Fruit fly (Drosophila melanogaster): ENCODE results near the gene GstD9.

GstD9 gene

DNA sequence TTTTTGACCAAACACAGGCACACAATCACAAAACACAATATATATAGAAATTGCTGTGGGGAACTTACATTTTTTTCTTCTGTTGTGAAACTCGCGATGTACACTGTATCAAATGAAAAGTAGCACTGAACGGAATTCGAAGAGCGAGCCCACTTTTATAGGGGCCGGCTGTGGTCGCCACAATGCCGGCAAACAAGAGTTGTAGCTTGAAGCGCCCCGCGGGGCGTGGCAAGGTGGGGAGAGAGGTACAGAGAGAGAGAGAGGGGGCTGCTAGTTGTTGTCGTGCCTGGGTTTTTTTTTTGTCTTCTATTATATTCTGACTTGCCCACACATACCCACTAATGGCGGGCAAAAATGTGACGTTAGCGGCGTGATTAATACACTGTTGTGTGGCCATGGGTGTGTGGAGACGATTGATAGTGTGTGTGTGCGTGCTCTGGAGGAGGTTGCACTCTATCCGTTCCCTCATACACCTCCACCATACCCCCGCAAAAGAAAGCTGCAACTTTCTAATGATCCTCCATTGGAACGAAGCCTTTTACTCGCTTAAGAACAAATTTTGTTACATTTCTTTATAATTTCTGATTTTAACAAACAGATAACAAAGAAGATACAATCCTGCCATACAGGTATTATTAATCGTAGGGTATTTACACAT, 1.9 kb upstream of the GstD9 start, which contains the start of gene GstD1 (continued):
- TF ChIP-seq CG10321 (GFP tag; IDR thresholded peaks at IDR 0.05), result 0 out of 2 replicates have a peak, but pooled peaks have one; percentile 20
- TF ChIP-seq CG18619 (GFP tag; optimal IDR thresholded peaks at IDR 0.05), result peak; percentile 44
- peak; percentile 65 for TF ChIP-seq gem (tag; optimal IDR thresholded peaks at IDR 0.05)
- TF ChIP-seq Tbp (GFP tag; optimal IDR thresholded peaks at IDR 0.05), result no peak
- no peak for TF ChIP-seq CG17385 (GFP tag; optimal IDR thresholded peaks at IDR 0.05)
- TF ChIP-seq corto (GFP tag; optimal IDR thresholded peaks at IDR 0.05), result no peak
- no peak for TF ChIP-seq Optix (GFP tag; IDR thresholded peaks at IDR 0.05)
- no peak for TF ChIP-seq CG7745 (tag; optimal IDR thresholded peaks at IDR 0.05)
- peak; percentile 54; the same call in 1 of the 4 replicates for TF ChIP-seq Dll (GFP tag; IDR thresholded peaks at IDR 0.05; ENCODE audit: partially characterized antibody)
- no peak for TF ChIP-seq CG15601 (tag; optimal IDR thresholded peaks at IDR 0.05)
- peak; percentile 8 for TF ChIP-seq ATbp (GFP tag; optimal IDR thresholded peaks at IDR 0.05)
- no peak for TF ChIP-seq gsb (GFP tag; IDR thresholded peaks at IDR 0.05)
- no peak for TF ChIP-seq jigr1 (GFP tag; IDR thresholded peaks at IDR 0.05)
- TF ChIP-seq CG4360 (GFP tag; IDR thresholded peaks at IDR 0.05), result no peak
- no peak for TF ChIP-seq Mad (GFP tag; optimal IDR thresholded peaks at IDR 0.05)
- TF ChIP-seq ap (GFP tag; IDR thresholded peaks at IDR 0.05), result no peak
- no peak for TF ChIP-seq CG17568 (GFP tag; optimal IDR thresholded peaks at IDR 0.05)
- peak; percentile 95 for TF ChIP-seq CG3163 (GFP tag; optimal IDR thresholded peaks at IDR 0.05)
- peak; percentile 47 for TF ChIP-seq HHEX (GFP tag; optimal IDR thresholded peaks at IDR 0.05)
- peak; percentile 92 for TF ChIP-seq CG6175 (GFP tag; IDR thresholded peaks at IDR 0.05)
- TF ChIP-seq Atf-2 (GFP tag; optimal IDR thresholded peaks at IDR 0.05), result no peak
- TF ChIP-seq ttk (GFP tag; IDR thresholded peaks at IDR 0.05), result 0 out of 2 replicates have a peak, but pooled peaks have one; percentile 23
- no peak for TF ChIP-seq sisA (GFP tag; IDR thresholded peaks at IDR 0.05)
- TF ChIP-seq CG33213 (GFP tag; optimal IDR thresholded peaks at IDR 0.05), result no peak
- peak; percentile 6 for TF ChIP-seq CG1603 (tag; optimal IDR thresholded peaks at IDR 0.05)
- TF ChIP-seq CkIIα-i1 (GFP tag; IDR thresholded peaks at IDR 0.05), result no peak
- TF ChIP-seq mirr (GFP tag; optimal IDR thresholded peaks at IDR 0.05), result peak; percentile 43
- TF ChIP-seq Atf6 (GFP tag; IDR thresholded peaks at IDR 0.05), result peak; percentile 43; the same call in 1 of the 2 replicates
- TF ChIP-seq Bteb2 (GFP tag; optimal IDR thresholded peaks at IDR 0.05), result no peak
- no peak for TF ChIP-seq odd (GFP tag; optimal IDR thresholded peaks at IDR 0.05)
- TF ChIP-seq CG6254 (GFP tag; optimal IDR thresholded peaks at IDR 0.05), result no peak
- TF ChIP-seq org-1 (GFP tag; optimal IDR thresholded peaks at IDR 0.05), result peak; percentile 25
- no peak for TF ChIP-seq wek (GFP tag; optimal IDR thresholded peaks at IDR 0.05)
- TF ChIP-seq ken (GFP tag; IDR thresholded peaks at IDR 0.05), result no peak
- TF ChIP-seq ash1 (GFP tag; optimal IDR thresholded peaks at IDR 0.05), result no peak
- TF ChIP-seq lmd (GFP tag; IDR thresholded peaks at IDR 0.05), result peak; percentile 47
- TF ChIP-seq CG3726 (GFP tag; IDR thresholded peaks at IDR 0.05), result no peak
- no peak for TF ChIP-seq CG6854 (GFP tag; optimal IDR thresholded peaks at IDR 0.05)
- TF ChIP-seq btn (GFP tag; optimal IDR thresholded peaks at IDR 0.05), result no peak
- peak; percentile 58 for TF ChIP-seq Dip3 (GFP tag; optimal IDR thresholded peaks at IDR 0.05)
- TF ChIP-seq zen2 (GFP tag; IDR thresholded peaks at IDR 0.05; ENCODE audit: partially characterized antibody), result peak; percentile 38; the same call in 1 of the 3 replicates
- no peak for TF ChIP-seq gce (GFP tag; IDR thresholded peaks at IDR 0.05)
- peak; percentile 21 for TF ChIP-seq CG18262 (tag; optimal IDR thresholded peaks at IDR 0.05)
- no peak for TF ChIP-seq CG18764 (GFP tag; optimal IDR thresholded peaks at IDR 0.05)
- TF ChIP-seq CG15696 (tag; optimal IDR thresholded peaks at IDR 0.05), result no peak
- peak; percentile 12 for TF ChIP-seq CG10979 (tag; optimal IDR thresholded peaks at IDR 0.05)
- TF ChIP-seq Rfx (GFP tag; IDR thresholded peaks at IDR 0.05), result peak; percentile 57
- TF ChIP-seq Hmx (GFP tag; optimal IDR thresholded peaks at IDR 0.05), result no peak
- TF ChIP-seq CG32767 (GFP tag; IDR thresholded peaks at IDR 0.05), result no peak
- TF ChIP-seq CG17612 (GFP tag; IDR thresholded peaks at IDR 0.05), result no peak
